Fruit fly (Drosophila melanogaster) whole organism: Measurements from ENCODE around the gene Zasp67.

Source experiments
- Dll ChIP-seq: fragments of >200 bp; optimal IDR thresholded peaks from 2 replicates; lab custom pipeline; 2017
- EcR ChIP-seq, 2 experiments: fragments of >200 bp; optimal IDR thresholded peaks; 2 replicates each; lab custom pipeline; 2017; ENCODE audit warnings: missing biosample characterization in 2 of 2, missing genetic modification characterization in 2 of 2, missing genetic modification reagents in 2 of 2
- pan ChIP-seq: fragments of >200 bp; optimal IDR thresholded peaks from 2 replicates; lab custom pipeline; 2017
- psq ChIP-seq: fragments of >200 bp; optimal IDR thresholded peaks from 2 replicates; lab custom pipeline; 2017
- usp ChIP-seq: fragments of >200 bp; optimal IDR thresholded peaks from 2 replicates; lab custom pipeline; 2017; ENCODE audit warnings: missing biosample characterization, missing genetic modification characterization, mixed read lengths

- TF ChIP-seq Dll (lab: Kevin White, UChicago) (no peak), psq (lab: Kevin White, UChicago) (no peak), pan (lab: Kevin White, UChicago) (no peak), usp (GFP tag; lab: Kevin White, UChicago) (no peak), EcR (GFP tag; optimal IDR thresholded peaks at IDR 0.05; lab: Kevin White, UChicago) (no peak)
These were observed 44.6 kb upstream of the Zasp67 start for dm6 chr3L:9842043-9842442.
